Worm (Caenorhabditis elegans): ENCODE measurements around the gene fbxa-156.

fbxa-156 gene

ce11 chrV:17896736-17897353 is at the start of gene fbxa-156:
Gene fbxa-156, minus strand, starts transcription at chrV:17896786.
- TF ChIP-seq dmd-6 (GFP tag; IDR thresholded peaks at IDR 0.05) (no peak), daf-19 (GFP tag; conservative IDR thresholded peaks at IDR 0.05) (no peak), fos-1 (tag; optimal IDR thresholded peaks at IDR 0.05) (no peak), daf-8 (GFP tag; IDR thresholded peaks at IDR 0.05) (no peak), daf-16 (GFP tag; optimal IDR thresholded peaks at IDR 0.05) (no peak), daf-16 (tag; optimal IDR thresholded peaks at IDR 0.05) (peak; percentile 95), php-3 (GFP tag; IDR thresholded peaks at IDR 0.05) (peak; percentile 97), egl-43 (GFP tag; IDR thresholded peaks at IDR 0.05) (no peak), hlh-11 (tag; optimal IDR thresholded peaks at IDR 0.05) (peak; percentile 27), zip-2 (tag; optimal IDR thresholded peaks at IDR 0.05) (no peak), Y48G9A.11 (GFP tag; IDR thresholded peaks at IDR 0.05) (no peak), ceh-28 (tag; optimal IDR thresholded peaks at IDR 0.05) (no peak), fkh-10 (GFP tag; optimal IDR thresholded peaks at IDR 0.05) (no peak), F37D6.2 (tag; optimal IDR thresholded peaks at IDR 0.05) (no peak), ama-1 (optimal IDR thresholded peaks at IDR 0.05) (no peak), lin-38 (GFP tag; IDR thresholded peaks at IDR 0.05) (no peak), F26F4.8 (GFP tag; conservative IDR thresholded peaks at IDR 0.05) (no peak), mdl-1 (tag; optimal IDR thresholded peaks at IDR 0.05) (no peak), skn-1 (tag; optimal IDR thresholded peaks at IDR 0.05) (no peak), dve-1 (tag; optimal IDR thresholded peaks at IDR 0.05; ENCODE audit: insufficient read depth) (peak; percentile 58), mxl-3 (GFP tag; optimal IDR thresholded peaks at IDR 0.05) (no peak), arid-1 (GFP tag; conservative IDR thresholded peaks at IDR 0.05) (no peak), nhr-111 (GFP tag; optimal IDR thresholded peaks at IDR 0.05) (no peak), D1046.2 (GFP tag; IDR thresholded peaks at IDR 0.05) (no peak), lim-7 (GFP tag; IDR thresholded peaks at IDR 0.05) (no peak)

ce11 chrV:17945460-17945859 is 48.9 kb upstream of the fbxa-156 start:
- TF ChIP-seq zfp-2 (tag; optimal IDR thresholded peaks at IDR 0.05) (no peak), set-16 (GFP tag; IDR thresholded peaks at IDR 0.05) (peak; percentile 78)

ce11 chrV:17944849-17945452 is 48.4 kb upstream of the fbxa-156 start:
- TF ChIP-seq T20F7.1 (GFP tag; optimal IDR thresholded peaks at IDR 0.05) (no peak), duxl-1 (tag; optimal IDR thresholded peaks at IDR 0.05; ENCODE audit: poor library complexity) (no peak), nhr-77 (tag; optimal IDR thresholded peaks at IDR 0.05) (no peak), unc-62 (GFP tag; optimal IDR thresholded peaks at IDR 0.05 in 1 of 2) (peak in 1 of 2 experiments; percentile 73), unc-62 (tag; optimal IDR thresholded peaks at IDR 0.05) (no peak), nhr-42 (GFP tag; IDR thresholded peaks at IDR 0.05) (no peak), D1046.2 (GFP tag; IDR thresholded peaks at IDR 0.05) (no peak), saeg-2 (GFP tag; IDR thresholded peaks at IDR 0.05) (no peak), lin-13 (GFP tag; optimal IDR thresholded peaks at IDR 0.05) (no peak), ZK546.5 (tag; optimal IDR thresholded peaks at IDR 0.05) (no peak), set-16 (GFP tag; IDR thresholded peaks at IDR 0.05) (peak; percentile 82), dmd-6 (GFP tag; IDR thresholded peaks at IDR 0.05) (no peak), arid-1 (GFP tag; conservative IDR thresholded peaks at IDR 0.05) (no peak)

Measured in whole organism, L4 larva.